Fruit fly (Drosophila melanogaster) whole organism, embryonic: ENCODE results near the gene CG33191.

Experiments used
- Antp ChIP-seq: fragments of 200-800 bp; sonication (Bioruptor generic); optimal IDR thresholded peaks from 3 replicates; lab custom pipeline; 2016; ENCODE audit warnings: missing biosample characterization, missing genetic modification characterization
- B-H1 ChIP-seq: fragments of 200-800 bp; sonication (Bioruptor generic); IDR thresholded peaks from 3 replicates; pipeline ENCODE4 v1.3.6; 2022; ENCODE audit warnings: missing biosample characterization, missing genetic modification characterization
- Blimp-1 ChIP-seq: fragments of 200-800 bp; sonication (Bioruptor generic); optimal IDR thresholded peaks from 3 replicates; lab custom pipeline; 2018; ENCODE audit warnings: missing biosample characterization, missing genetic modification characterization, mild to moderate bottlenecking, moderate library complexity, missing genetic modification reagents
- CG10654 ChIP-seq: fragments of 200-800 bp; sonication (Bioruptor generic); optimal IDR thresholded peaks from 2 replicates; lab custom pipeline; 2016; ENCODE audit warnings: missing biosample characterization, missing genetic modification characterization
- CG14014 ChIP-seq: fragments of 200-800 bp; sonication (Bioruptor generic); IDR thresholded peaks from 2 replicates; pipeline ENCODE4 v1.3.6; 2022; ENCODE audit warnings: missing biosample characterization, missing genetic modification characterization
- CG14965 ChIP-seq: fragments of 200-800 bp; sonication (Bioruptor generic); optimal IDR thresholded peaks from 2 replicates; lab custom pipeline; 2016; ENCODE audit warnings: missing biosample characterization, missing genetic modification characterization, borderline replicate concordance
- CG1603 ChIP-seq: fragments of 200-800 bp; sonication (Bioruptor generic); optimal IDR thresholded peaks from 2 replicates; lab custom pipeline; 2019; ENCODE audit warnings: missing biosample characterization, mild to moderate bottlenecking, missing genetic modification characterization, moderate library complexity
- CG16815 ChIP-seq: fragments of 200-800 bp; sonication (Bioruptor generic); optimal IDR thresholded peaks from 3 replicates; lab custom pipeline; 2017; ENCODE audit warnings: missing biosample characterization, mild to moderate bottlenecking, missing genetic modification characterization
- CG18476 ChIP-seq: fragments of 200-800 bp; sonication (Bioruptor generic); optimal IDR thresholded peaks from 2 replicates; lab custom pipeline; 2016; ENCODE audit warnings: missing biosample characterization, mild to moderate bottlenecking, missing genetic modification characterization
- CG2202 ChIP-seq: fragments of 200-800 bp; sonication (Bioruptor generic); optimal IDR thresholded peaks from 2 replicates; lab custom pipeline; 2018; ENCODE audit warnings: missing biosample characterization, mild to moderate bottlenecking, missing genetic modification characterization
- CG32767 ChIP-seq: fragments of 200-800 bp; sonication (Bioruptor generic); IDR thresholded peaks from 2 replicates; pipeline ENCODE4 v1.3.6; 2022; ENCODE audit warnings: missing biosample characterization, missing genetic modification characterization
- CG33213 ChIP-seq: fragments of 200-800 bp; sonication (Bioruptor generic); optimal IDR thresholded peaks from 3 replicates; lab custom pipeline; 2016; ENCODE audit warnings: missing biosample characterization, missing genetic modification characterization
- CG34422 ChIP-seq: fragments of 200-800 bp; sonication (Bioruptor generic); IDR thresholded peaks from 3 replicates; pipeline ENCODE4 v1.3.6; 2022; ENCODE audit warnings: missing biosample characterization, missing genetic modification characterization
- CG3726 ChIP-seq: fragments of 200-800 bp; sonication (Bioruptor generic); IDR thresholded peaks from 3 replicates; pipeline ENCODE4, ENCODE4 v1.3.6; 2022; ENCODE audit warnings: missing biosample characterization, missing genetic modification characterization
- CG4707 ChIP-seq: fragments of 200-800 bp; sonication (Bioruptor generic); optimal IDR thresholded peaks from 2 replicates; lab custom pipeline; 2018; ENCODE audit warnings: missing biosample characterization, mild to moderate bottlenecking, missing genetic modification characterization, moderate library complexity
- CG4730 ChIP-seq: fragments of 200-800 bp; sonication (Bioruptor generic); IDR thresholded peaks from 2 replicates; pipeline ENCODE4 v1.3.6; 2022; ENCODE audit warnings: missing biosample characterization, missing genetic modification characterization
- CG5953 ChIP-seq: fragments of 200-800 bp; sonication (Bioruptor generic); IDR thresholded peaks from 2 replicates; pipeline ENCODE4 v1.3.6; 2022; ENCODE audit warnings: missing biosample characterization, missing genetic modification characterization
- CG7271 ChIP-seq: fragments of 200-800 bp; sonication (Bioruptor generic); optimal IDR thresholded peaks from 2 replicates; lab custom pipeline; 2018; ENCODE audit warnings: missing biosample characterization, mild to moderate bottlenecking, missing genetic modification characterization, moderate library complexity
- CG7372 ChIP-seq: fragments of 200-800 bp; sonication (Bioruptor generic); IDR thresholded peaks from 2 replicates; pipeline ENCODE4 v1.3.6; 2022; ENCODE audit warnings: missing biosample characterization, missing genetic modification characterization
- CG7745 ChIP-seq: fragments of 200-800 bp; sonication (Bioruptor generic); optimal IDR thresholded peaks from 2 replicates; lab custom pipeline; 2018; ENCODE audit warnings: missing biosample characterization, mild to moderate bottlenecking, missing genetic modification characterization, moderate library complexity
- CG7839 ChIP-seq: fragments of 200-800 bp; sonication (Bioruptor generic); optimal IDR thresholded peaks from 3 replicates; lab custom pipeline; 2018; ENCODE audit warnings: missing biosample characterization, mild to moderate bottlenecking, missing genetic modification characterization, moderate library complexity
- CG8765 ChIP-seq: fragments of 200-800 bp; sonication (Bioruptor generic); IDR thresholded peaks from 2 replicates; pipeline ENCODE4 v1.3.6; 2022; ENCODE audit warnings: missing biosample characterization, missing genetic modification characterization
- CG9797 ChIP-seq: fragments of 200-800 bp; sonication (Bioruptor generic); optimal IDR thresholded peaks from 3 replicates; lab custom pipeline; 2018; ENCODE audit warnings: missing biosample characterization, mild to moderate bottlenecking, missing genetic modification characterization
- CkIIα-i1 ChIP-seq: fragments of 200-800 bp; sonication (Bioruptor generic); IDR thresholded peaks from 2 replicates; pipeline ENCODE4 v1.3.6; 2022; ENCODE audit warnings: missing biosample characterization, missing genetic modification characterization
- Dek ChIP-seq: fragments of 200-800 bp; sonication (Bioruptor generic); optimal IDR thresholded peaks from 3 replicates; lab custom pipeline; 2019; ENCODE audit warnings: missing biosample characterization, mild to moderate bottlenecking, missing genetic modification characterization, moderate library complexity
- Fer3 ChIP-seq: fragments of 200-800 bp; sonication (Bioruptor generic); optimal IDR thresholded peaks from 2 replicates; lab custom pipeline; 2018; ENCODE audit warnings: missing biosample characterization, mild to moderate bottlenecking, missing genetic modification characterization, moderate library complexity
- HLH4C ChIP-seq: fragments of 200-800 bp; sonication (Bioruptor generic); IDR thresholded peaks from 3 replicates; pipeline ENCODE4 v1.3.6; 2022; ENCODE audit warnings: missing biosample characterization, missing genetic modification characterization; ENCODE audit not compliant: partially characterized antibody
- Hand ChIP-seq: fragments of 200-800 bp; sonication (Bioruptor generic); optimal IDR thresholded peaks from 2 replicates; lab custom pipeline; 2017; ENCODE audit warnings: mild to moderate bottlenecking, missing biosample characterization, missing genetic modification reagents, missing genetic modification characterization
- HmgD ChIP-seq: fragments of 200-800 bp; sonication (Bioruptor generic); optimal IDR thresholded peaks from 3 replicates; lab custom pipeline; 2016; ENCODE audit warnings: missing biosample characterization, missing genetic modification characterization
- Max ChIP-seq: fragments of 200-800 bp; sonication (Bioruptor generic); optimal IDR thresholded peaks from 2 replicates; lab custom pipeline; 2016; ENCODE audit warnings: missing biosample characterization, mild to moderate bottlenecking, missing genetic modification characterization
- Myb ChIP-seq: fragments of 200-800 bp; sonication (Bioruptor generic); optimal IDR thresholded peaks from 2 replicates; lab custom pipeline; 2016; ENCODE audit warnings: missing biosample characterization, missing genetic modification characterization
- NK7.1 ChIP-seq: fragments of 200-800 bp; sonication (Bioruptor generic); optimal IDR thresholded peaks from 3 replicates; lab custom pipeline; 2016; ENCODE audit warnings: missing biosample characterization, missing genetic modification characterization
- bowl ChIP-seq: fragments of 200-800 bp; sonication (Bioruptor generic); IDR thresholded peaks from 2 replicates; pipeline ENCODE4 v1.3.6; 2022; ENCODE audit warnings: missing biosample characterization, missing genetic modification characterization
- gcm2 ChIP-seq: fragments of 200-800 bp; sonication (Bioruptor generic); optimal IDR thresholded peaks from 2 replicates; lab custom pipeline; 2016; ENCODE audit warnings: missing biosample characterization, missing genetic modification characterization
- gem ChIP-seq: fragments of 200-800 bp; sonication (Bioruptor generic); optimal IDR thresholded peaks from 2 replicates; lab custom pipeline; 2019; ENCODE audit warnings: missing biosample characterization, mild to moderate bottlenecking, missing genetic modification characterization, moderate library complexity
- hb ChIP-seq: fragments of 200-800 bp; sonication (Bioruptor generic); IDR thresholded peaks from 3 replicates; pipeline ENCODE4 v1.3.6; 2022; ENCODE audit warnings: missing biosample characterization, missing genetic modification characterization; ENCODE audit not compliant: partially characterized antibody
- ind ChIP-seq: fragments of 200-800 bp; sonication (Bioruptor generic); optimal IDR thresholded peaks from 3 replicates; lab custom pipeline; 2016; ENCODE audit warnings: missing biosample characterization, missing genetic modification characterization
- kay ChIP-seq: fragments of 200-800 bp; sonication (Bioruptor generic); optimal IDR thresholded peaks from 2 replicates; lab custom pipeline; 2016; ENCODE audit warnings: missing biosample characterization, missing genetic modification characterization
- lilli ChIP-seq: fragments of 200-800 bp; sonication (Bioruptor generic); optimal IDR thresholded peaks from 3 replicates; lab custom pipeline; 2016; ENCODE audit warnings: missing biosample characterization, missing genetic modification characterization
- nerfin-1 ChIP-seq: fragments of 200-800 bp; sonication (Bioruptor generic); optimal IDR thresholded peaks from 3 replicates; lab custom pipeline; 2019; ENCODE audit warnings: missing biosample characterization, mild to moderate bottlenecking, missing genetic modification characterization, moderate library complexity
- nerfin-2 ChIP-seq: fragments of 200-800 bp; sonication (Bioruptor generic); IDR thresholded peaks from 2 replicates; pipeline ENCODE4 v1.3.6; 2022; ENCODE audit warnings: missing biosample characterization, missing genetic modification characterization; ENCODE audit not compliant: partially characterized antibody
- org-1 ChIP-seq: fragments of 200-800 bp; sonication (Bioruptor generic); optimal IDR thresholded peaks from 2 replicates; lab custom pipeline; 2017; ENCODE audit warnings: missing biosample characterization, missing genetic modification characterization
- repo ChIP-seq: fragments of 200-800 bp; sonication (Bioruptor generic); optimal IDR thresholded peaks from 2 replicates; lab custom pipeline; 2016; ENCODE audit warnings: missing biosample characterization, missing genetic modification characterization
- run ChIP-seq: fragments of 200-800 bp; sonication (Bioruptor generic); optimal IDR thresholded peaks from 3 replicates; lab custom pipeline; 2018; ENCODE audit warnings: missing biosample characterization, mild to moderate bottlenecking, missing genetic modification characterization
- schlank ChIP-seq: fragments of 200-800 bp; sonication (Bioruptor generic); optimal IDR thresholded peaks from 2 replicates; lab custom pipeline; 2018; ENCODE audit warnings: missing biosample characterization, mild to moderate bottlenecking, missing genetic modification characterization
- sug ChIP-seq: fragments of 200-800 bp; optimal IDR thresholded peaks from 2 replicates; lab custom pipeline; 2019; ENCODE audit warnings: missing biosample characterization, mild to moderate bottlenecking, missing genetic modification characterization, moderate library complexity
- tx ChIP-seq: fragments of 200-800 bp; sonication (Bioruptor generic); optimal IDR thresholded peaks from 2 replicates; lab custom pipeline; 2016; ENCODE audit warnings: missing biosample characterization, missing genetic modification characterization
- z ChIP-seq: fragments of 200-800 bp; sonication (Bioruptor generic); IDR thresholded peaks from 3 replicates; pipeline ENCODE4 v1.3.6; 2022; ENCODE audit warnings: missing biosample characterization, missing genetic modification characterization
- zen ChIP-seq: fragments of 200-800 bp; sonication (Bioruptor generic); optimal IDR thresholded peaks from 3 replicates; lab custom pipeline; 2018; ENCODE audit warnings: missing biosample characterization, mild to moderate bottlenecking, missing genetic modification characterization, moderate library complexity

Gene CG33191

dm6 chr3R:8812342-8812966 lies 32.7 kb upstream of the CG33191 start (continued):
- TF ChIP-seq lilli (GFP tag; lab: Kevin White, UChicago) (peak; percentile 59), bowl (GFP tag; lab: Robert Waterston, UW) (no peak), Dek (tag; lab: Kevin White, UChicago) (no peak), HLH4C (GFP tag; lab: Robert Waterston, UW) (no peak), CG4707 (peak; percentile 51), CG2202 (tag; lab: Kevin White, UChicago) (no peak), Blimp-1 (peak; percentile 42), CG10654 (GFP tag; lab: Kevin White, UChicago) (no peak), CG1603 (tag; lab: Kevin White, UChicago) (peak; percentile 52), CG14965 (peak; percentile 42), CG7745 (tag; lab: Kevin White, UChicago) (no peak), ind (peak; percentile 46), CG4730 (0 out of 2 replicates have a peak, but pooled peaks have one; percentile 28), kay (GFP tag; lab: Kevin White, UChicago) (peak; percentile 64), nerfin-2 (GFP tag; lab: Robert Waterston, UW) (no peak), CG32767 (GFP tag; lab: Robert Waterston, UW) (peak; percentile 61; the same call in 1 of the 2 replicates), gcm2 (GFP tag; lab: Kevin White, UChicago) (peak; percentile 41), CG9797 (no peak), CG7839 (peak; percentile 53), gem (tag; lab: Kevin White, UChicago) (peak; percentile 66), CG7271 (no peak), repo (GFP tag; lab: Kevin White, UChicago) (no peak), Fer3 (tag; lab: Kevin White, UChicago) (peak; percentile 39), CG18476 (GFP tag; lab: Kevin White, UChicago) (peak; percentile 13), nerfin-1 (tag; lab: Kevin White, UChicago) (no peak), schlank (tag; lab: Kevin White, UChicago) (peak; percentile 20), Hand (GFP tag; lab: Kevin White, UChicago) (peak; percentile 29), CG34422 (GFP tag; lab: Robert Waterston, UW) (peak; percentile 48; the same call in 2 of the 3 replicates), run (no peak), org-1 (GFP tag; lab: Kevin White, UChicago) (peak; percentile 59), CG14014 (GFP tag; lab: Robert Waterston, UW) (peak; percentile 55; the same call in 1 of the 2 replicates), sug (tag; lab: Kevin White, UChicago) (no peak), tx (GFP tag; lab: Kevin White, UChicago) (peak; percentile 21), CG8765 (GFP tag; lab: Robert Waterston, UW) (no peak), HmgD (GFP tag; lab: Kevin White, UChicago) (peak; percentile 31), Antp (GFP tag; lab: Kevin White, UChicago) (peak; percentile 36), B-H1 (GFP tag; lab: Robert Waterston, UW) (peak; percentile 48; the same call in 2 of the 3 replicates), CG16815 (GFP tag; lab: Kevin White, UChicago) (no peak), CG5953 (no peak), Max (GFP tag; lab: Kevin White, UChicago) (peak; percentile 31), CG3726 (GFP tag; lab: Robert Waterston, UW) (0 out of 3 replicates have a peak, but pooled peaks have one; percentile 40), Myb (peak; percentile 18), zen (no peak), hb (GFP tag; lab: Robert Waterston, UW) (no peak), CkIIα-i1 (no peak), CG7372 (no peak), z (no peak), NK7.1 (GFP tag; lab: Kevin White, UChicago) (no peak), CG33213 (GFP tag; lab: Kevin White, UChicago) (no peak)
